Worm (Caenorhabditis elegans) whole organism, late embryonic: Measurements from ENCODE around the gene trxr-1.

Experiments
- T23F11.4 ChIP-seq: fragments of 200-800 bp; sonication (Bioruptor generic); optimal IDR thresholded peaks from 2 replicates; lab custom pipeline; 2018; ENCODE audit warnings: mild to moderate bottlenecking, missing genetic modification characterization, missing compliant biosample characterization
- ceh-30 ChIP-seq: fragments of 150-350 bp; optimal IDR thresholded peaks from 2 replicates; lab custom pipeline; 2014; ENCODE audit warnings: missing biosample characterization, missing genetic modification characterization
- pqm-1 ChIP-seq: sonication (generic microtip); optimal IDR thresholded peaks from 2 replicates; lab custom pipeline; 2016; ENCODE audit warnings: missing genetic modification characterization, missing compliant biosample characterization

- no peak for TF ChIP-seq pqm-1
- no peak for TF ChIP-seq ceh-30 (tag; lab: Kevin White, UChicago)
- TF ChIP-seq T23F11.4 (GFP tag; lab: Kevin White, UChicago) = no peak
Observed at ce11 chrIV:7018623-7019022, 6.9 kb downstream of the trxr-1 start.
